Fruit fly (Drosophila melanogaster): Measurements from ENCODE around the gene Raf.

Gene Raf

DNA sequence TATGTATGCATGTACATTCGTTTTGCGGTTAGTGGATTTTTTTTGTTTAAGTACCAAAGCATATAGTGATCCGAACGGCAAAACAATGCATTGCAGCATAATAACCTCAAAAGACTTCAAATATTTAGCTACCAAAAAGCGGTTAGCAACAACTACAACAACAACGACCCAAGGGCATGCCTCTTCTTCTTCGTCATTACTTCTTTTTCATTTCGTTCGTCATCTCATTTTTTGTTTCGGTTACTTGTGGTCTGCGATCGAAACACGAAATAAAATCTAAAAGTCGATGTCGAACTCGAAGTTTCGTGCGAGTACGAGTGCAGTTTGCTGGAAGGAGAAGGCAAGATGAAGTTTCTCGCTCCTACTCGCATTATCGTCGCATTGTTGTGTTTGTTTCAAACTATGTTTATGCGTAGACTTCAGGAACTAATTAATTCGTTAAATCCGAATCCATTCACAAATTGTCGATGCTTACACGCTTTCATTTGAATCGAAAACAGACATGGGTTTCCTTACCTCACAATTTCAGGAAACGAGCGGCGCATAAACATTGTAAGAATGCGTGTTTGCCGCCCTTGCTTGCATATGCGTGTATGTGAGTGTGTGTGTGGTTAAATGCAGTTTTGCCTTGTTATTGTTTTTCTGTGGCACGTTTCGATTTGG is 3.6 kb downstream of the Raf start (continued):
- peak; percentile 84 for TF ChIP-seq phol (tag; optimal IDR thresholded peaks at IDR 0.05)
- TF ChIP-seq ase (GFP tag; IDR thresholded peaks at IDR 0.05): peak; percentile 84
- TF ChIP-seq CG10274 (GFP tag; optimal IDR thresholded peaks at IDR 0.05): no peak
- peak; percentile 37 for TF ChIP-seq CG1647 (GFP tag; optimal IDR thresholded peaks at IDR 0.05)
- peak; percentile 48 for TF ChIP-seq CG4730 (GFP tag; IDR thresholded peaks at IDR 0.05)
- peak; percentile 49 for TF ChIP-seq CG12744 (GFP tag; optimal IDR thresholded peaks at IDR 0.05)
- no peak for TF ChIP-seq sna (GFP tag; IDR thresholded peaks at IDR 0.05; ENCODE audit: partially characterized antibody)
- peak; percentile 76 for TF ChIP-seq Kr (GFP tag; optimal IDR thresholded peaks at IDR 0.05)
- TF ChIP-seq chif (GFP tag; optimal IDR thresholded peaks at IDR 0.05): peak; percentile 74 to 81
- peak; percentile 75 for TF ChIP-seq croc (GFP tag; conservative IDR thresholded peaks at IDR 0.05)
- TF ChIP-seq CG12071 (GFP tag; optimal IDR thresholded peaks at IDR 0.05): peak; percentile 78
- peak; percentile 70 for TF ChIP-seq Chrac-16 (GFP tag; optimal IDR thresholded peaks at IDR 0.05)
- no peak for TF ChIP-seq CG8478 (optimal IDR thresholded peaks at IDR 0.05)
- no peak for TF ChIP-seq al (GFP tag; IDR thresholded peaks at IDR 0.05)
- peak; percentile 65 for TF ChIP-seq Fer3 (tag; optimal IDR thresholded peaks at IDR 0.05)
- peak; percentile 64 for TF ChIP-seq Abd-B (GFP tag; optimal IDR thresholded peaks at IDR 0.05)
- TF ChIP-seq CG17802 (tag; optimal IDR thresholded peaks at IDR 0.05): peak; percentile 68
- TF ChIP-seq CG7987 (GFP tag; optimal IDR thresholded peaks at IDR 0.05): peak; percentile 69
- peak; percentile 74 for TF ChIP-seq gt (GFP tag; IDR thresholded peaks at IDR 0.05)
- TF ChIP-seq Awh (GFP tag; IDR thresholded peaks at IDR 0.05): peak; percentile 89
- peak; percentile 81 for TF ChIP-seq CG16863 (GFP tag; optimal IDR thresholded peaks at IDR 0.05)
- peak; percentile 15 for TF ChIP-seq BtbVII (GFP tag; optimal IDR thresholded peaks at IDR 0.05)
- TF ChIP-seq Ets97D (GFP tag; optimal IDR thresholded peaks at IDR 0.05): peak; percentile 36
- TF ChIP-seq CG32532 (GFP tag; IDR thresholded peaks at IDR 0.05): peak; percentile 40; the same call in 1 of the 2 replicates
- peak; percentile 46 for TF ChIP-seq grn (GFP tag; optimal IDR thresholded peaks at IDR 0.05)
- TF ChIP-seq CG2712 (tag; optimal IDR thresholded peaks at IDR 0.05): peak; percentile 94
- peak; percentile 61 for TF ChIP-seq dm (GFP tag; optimal IDR thresholded peaks at IDR 0.05)
- TF ChIP-seq CG11456 (GFP tag; IDR thresholded peaks at IDR 0.05): no peak
- peak; percentile 69 for TF ChIP-seq Deaf1 (tag; optimal IDR thresholded peaks at IDR 0.05)
- TF ChIP-seq Vsx1 (GFP tag; optimal IDR thresholded peaks at IDR 0.05): peak; percentile 1
- peak; percentile 26 for TF ChIP-seq Sry-β (GFP tag; optimal IDR thresholded peaks at IDR 0.05)
- TF ChIP-seq CG17829 (tag; optimal IDR thresholded peaks at IDR 0.05): peak; percentile 93
- TF ChIP-seq Lpt (GFP tag; optimal IDR thresholded peaks at IDR 0.05): no peak
- TF ChIP-seq CG43689 (GFP tag; IDR thresholded peaks at IDR 0.05): peak; percentile 72
- TF ChIP-seq sd (tag; optimal IDR thresholded peaks at IDR 0.05): peak; percentile 77
- no peak for TF ChIP-seq abd-A (tag; optimal IDR thresholded peaks at IDR 0.05)
- no peak for TF ChIP-seq ham (GFP tag; IDR thresholded peaks at IDR 0.05)
- no peak for TF ChIP-seq lov (optimal IDR thresholded peaks at IDR 0.05)
- peak; percentile 91 for TF ChIP-seq lov (GFP tag; IDR thresholded peaks at IDR 0.05)
- TF ChIP-seq E2f2 (GFP tag; IDR thresholded peaks at IDR 0.05): peak; percentile 65
- peak; percentile 47; the same call in 1 of the 2 replicates for TF ChIP-seq CG7372 (GFP tag; IDR thresholded peaks at IDR 0.05)
- TF ChIP-seq TFAM (GFP tag; optimal IDR thresholded peaks at IDR 0.05): peak; percentile 58
- TF ChIP-seq corto (GFP tag; optimal IDR thresholded peaks at IDR 0.05): peak; percentile 75
- peak; percentile 83 for TF ChIP-seq CG3407 (GFP tag; optimal IDR thresholded peaks at IDR 0.05)
- peak; percentile 74 for TF ChIP-seq nerfin-1 (tag; optimal IDR thresholded peaks at IDR 0.05)
- TF ChIP-seq CG42726 (GFP tag; IDR thresholded peaks at IDR 0.05; ENCODE audit: partially characterized antibody): no peak
- TF ChIP-seq CkIIα-i1 (GFP tag; IDR thresholded peaks at IDR 0.05): no peak
- peak; percentile 52 for TF ChIP-seq crc (GFP tag; optimal IDR thresholded peaks at IDR 0.05)
- peak; percentile 60 for TF ChIP-seq CG1233 (GFP tag; optimal IDR thresholded peaks at IDR 0.05)
- TF ChIP-seq mam (GFP tag; optimal IDR thresholded peaks at IDR 0.05): peak; percentile 61
